Fruit fly (Drosophila melanogaster) whole organism, wandering third instar larva: ENCODE measurements around the gene CG11560.

ENCODE experiments used
- Abd-B ChIP-seq: fragments of >200 bp; optimal IDR thresholded peaks from 2 replicates; lab custom pipeline; 2017; ENCODE audit warnings: missing biosample characterization, missing genetic modification characterization
- CG9705 ChIP-seq: fragments of 200-800 bp; sonication (Bioruptor generic); optimal IDR thresholded peaks from 2 replicates; lab custom pipeline; 2018; ENCODE audit warnings: missing biosample characterization, mild to moderate bottlenecking, missing genetic modification characterization
- CrebA ChIP-seq: fragments of 200-800 bp; sonication (Bioruptor generic); optimal IDR thresholded peaks from 2 replicates; lab custom pipeline; 2016; ENCODE audit warnings: missing biosample characterization, mild to moderate bottlenecking, missing genetic modification characterization, borderline replicate concordance
- GATAd ChIP-seq: sonication (Bioruptor generic); optimal IDR thresholded peaks from 2 replicates; lab custom pipeline; 2016; ENCODE audit warnings: missing biosample characterization, missing genetic modification characterization
- HLH106 ChIP-seq: fragments of 200-800 bp; optimal IDR thresholded peaks from 3 replicates; lab custom pipeline; 2019; ENCODE audit warnings: missing biosample characterization, mild to moderate bottlenecking, missing genetic modification characterization, moderate library complexity
- Hnf4 ChIP-seq: fragments of 200-800 bp; sonication (Bioruptor generic); optimal IDR thresholded peaks from 2 replicates; lab custom pipeline; 2016; ENCODE audit warnings: missing biosample characterization, mild to moderate bottlenecking, missing genetic modification characterization
- Hr83 ChIP-seq: fragments of 200-300 bp; sonication (Bioruptor generic); optimal IDR thresholded peaks from 2 replicates; lab custom pipeline; 2016; ENCODE audit warnings: missing biosample characterization, mild to moderate bottlenecking, missing genetic modification characterization, moderate library complexity; ENCODE audit not compliant: poor library complexity, severe bottlenecking
- Jra ChIP-seq: sonication (Bioruptor generic); optimal IDR thresholded peaks from 2 replicates; lab custom pipeline; 2016; ENCODE audit warnings: missing biosample characterization, missing genetic modification characterization
- Mio ChIP-seq: sonication (Bioruptor generic); optimal IDR thresholded peaks from 2 replicates; lab custom pipeline; 2016; ENCODE audit warnings: missing biosample characterization, missing genetic modification characterization
- OdsH ChIP-seq: fragments of 200-800 bp; sonication (Bioruptor generic); optimal IDR thresholded peaks from 2 replicates; lab custom pipeline; 2016; ENCODE audit warnings: missing biosample characterization, mild to moderate bottlenecking, missing genetic modification characterization
- Rel ChIP-seq, 2 experiments: fragments of 200-800 bp; sonication (Bioruptor generic) in 1 of 2; optimal IDR thresholded peaks; 2 replicates in 1 of 2; 3 replicates in 1 of 2; lab custom pipeline; 2016 to 2019; ENCODE audit warnings: mild to moderate bottlenecking in 2 of 2, missing biosample characterization in 2 of 2, missing genetic modification characterization in 2 of 2, moderate library complexity in 1 of 2
- Sp1 ChIP-seq: fragments of 200-800 bp; sonication (Bioruptor generic); optimal IDR thresholded peaks from 3 replicates; lab custom pipeline; 2019; ENCODE audit warnings: missing biosample characterization, mild to moderate bottlenecking, missing genetic modification characterization, moderate library complexity
- Vsx2 ChIP-seq: fragments of 200-300, 225-300 bp; sonication (Bioruptor generic); optimal IDR thresholded peaks from 2 replicates; lab custom pipeline; 2018; ENCODE audit warnings: missing biosample characterization, missing genetic modification characterization; ENCODE audit not compliant: partially characterized antibody
- br ChIP-seq: fragments of 200-800 bp; sonication (Bioruptor generic); optimal IDR thresholded peaks from 2 replicates; lab custom pipeline; 2016; ENCODE audit warnings: missing biosample characterization, missing genetic modification characterization
- ey ChIP-seq: fragments of 200-800 bp; sonication (Bioruptor generic); optimal IDR thresholded peaks from 2 replicates; lab custom pipeline; 2016; ENCODE audit warnings: missing biosample characterization, missing genetic modification characterization
- foxo ChIP-seq, 2 experiments: fragments of 200-800 bp; sonication (Bioruptor generic); optimal IDR thresholded peaks; 2 replicates in 1 of 2; 3 replicates in 1 of 2; lab custom pipeline; 2016 to 2017; ENCODE audit warnings: missing biosample characterization in 2 of 2, missing genetic modification characterization in 2 of 2
- fru ChIP-seq: fragments of 200-800 bp; sonication (Bioruptor generic); optimal IDR thresholded peaks from 3 replicates; lab custom pipeline; 2016; ENCODE audit warnings: missing biosample characterization, mild to moderate bottlenecking, missing genetic modification characterization
- h ChIP-seq: fragments of 200-800 bp; sonication (Bioruptor generic); optimal IDR thresholded peaks from 3 replicates; lab custom pipeline; 2016; ENCODE audit warnings: missing biosample characterization, mild to moderate bottlenecking, missing genetic modification characterization
- lola ChIP-seq: fragments of >200 bp; optimal IDR thresholded peaks from 2 replicates; lab custom pipeline; 2017; ENCODE audit warnings: missing biosample characterization, missing genetic modification characterization
- psq ChIP-seq: fragments of 200-800 bp; sonication (Bioruptor generic); optimal IDR thresholded peaks from 3 replicates; lab custom pipeline; 2017; ENCODE audit warnings: missing biosample characterization, mild to moderate bottlenecking, missing genetic modification characterization, moderate library complexity
- rgr ChIP-seq: fragments of 200-800 bp; sonication (Bioruptor generic); optimal IDR thresholded peaks from 3 replicates; lab custom pipeline; 2016; ENCODE audit warnings: missing biosample characterization, mild to moderate bottlenecking, missing genetic modification characterization
- sv ChIP-seq: fragments of 200-800 bp; sonication (Bioruptor generic); optimal IDR thresholded peaks from 3 replicates; lab custom pipeline; 2016; ENCODE audit warnings: missing biosample characterization, missing genetic modification characterization
- tai ChIP-seq: sonication (Bioruptor generic); optimal IDR thresholded peaks from 2 replicates; lab custom pipeline; 2016; ENCODE audit warnings: missing biosample characterization, missing genetic modification characterization
- woc ChIP-seq: sonication (Bioruptor generic); optimal IDR thresholded peaks from 2 replicates; lab custom pipeline; 2016; ENCODE audit warnings: missing biosample characterization, mild to moderate bottlenecking, missing genetic modification characterization

The CG11560 gene

dm6 chr3L:12138113-12138899 is 18.5 kb downstream of the CG11560 start, which contains the start of the genes ND-SGDH and RhoGAP68F (continued):
- no peak for TF ChIP-seq Rel (GFP tag; optimal IDR thresholded peaks at IDR 0.05; lab: Kevin White, UChicago)
- peak; percentile 35 for TF ChIP-seq Rel (tag; optimal IDR thresholded peaks at IDR 0.05; lab: Kevin White, UChicago)
- no peak for TF ChIP-seq Mio (GFP tag; lab: Kevin White, UChicago)
- TF ChIP-seq, all 38 proteins: peak for 23

DNA sequence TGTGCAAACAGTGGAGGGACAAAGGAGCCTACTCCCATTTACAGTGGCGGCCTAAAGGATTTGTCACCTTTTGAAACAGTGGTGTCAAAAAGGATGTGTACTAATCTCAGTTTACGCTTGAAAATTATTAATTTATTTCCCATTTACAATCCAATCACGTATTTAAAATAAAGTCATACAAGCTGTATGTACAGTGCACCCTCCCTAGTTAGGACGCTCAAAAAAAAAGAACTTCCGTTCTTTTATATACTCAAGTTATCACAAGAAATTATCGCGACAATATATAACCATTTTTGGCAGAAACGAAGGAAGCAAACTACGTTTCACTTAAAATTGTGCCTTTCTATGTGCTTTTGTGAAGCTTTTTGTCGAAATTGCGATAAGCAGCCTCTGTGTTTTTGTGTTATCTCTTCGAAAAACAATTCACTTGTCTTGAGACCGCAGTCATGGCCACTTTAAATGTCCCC is 19.4 kb downstream of the CG11560 start:
- TF ChIP-seq woc (GFP tag; lab: Kevin White, UChicago) (peak; percentile 33), tai (no peak), fru (GFP tag; lab: Kevin White, UChicago) (peak; percentile 82), GATAd (GFP tag; lab: Kevin White, UChicago) (no peak), Hr83 (GFP tag; lab: Kevin White, UChicago) (peak; percentile 35), psq (GFP tag; lab: Kevin White, UChicago) (peak; percentile 44), OdsH (GFP tag; lab: Kevin White, UChicago) (peak; percentile 68), CrebA (GFP tag; lab: Kevin White, UChicago) (no peak), rgr (peak; percentile 69), ey (GFP tag; lab: Kevin White, UChicago) (peak; percentile 65), Sp1 (peak; percentile 43), Mio (GFP tag; lab: Kevin White, UChicago) (no peak), sv (peak; percentile 36), Abd-B (no peak), Jra (peak; percentile 75), br (peak; percentile 70), h (peak; percentile 69), Hnf4 (GFP tag; lab: Kevin White, UChicago) (peak; percentile 70), foxo (GFP tag; optimal IDR thresholded peaks at IDR 0.05; lab: Kevin White, UChicago) (peak; percentile 32 to 78), HLH106 (tag; lab: Kevin White, UChicago) (peak; percentile 58)
- TF ChIP-seq, all 38 proteins: peak for 15

DNA sequence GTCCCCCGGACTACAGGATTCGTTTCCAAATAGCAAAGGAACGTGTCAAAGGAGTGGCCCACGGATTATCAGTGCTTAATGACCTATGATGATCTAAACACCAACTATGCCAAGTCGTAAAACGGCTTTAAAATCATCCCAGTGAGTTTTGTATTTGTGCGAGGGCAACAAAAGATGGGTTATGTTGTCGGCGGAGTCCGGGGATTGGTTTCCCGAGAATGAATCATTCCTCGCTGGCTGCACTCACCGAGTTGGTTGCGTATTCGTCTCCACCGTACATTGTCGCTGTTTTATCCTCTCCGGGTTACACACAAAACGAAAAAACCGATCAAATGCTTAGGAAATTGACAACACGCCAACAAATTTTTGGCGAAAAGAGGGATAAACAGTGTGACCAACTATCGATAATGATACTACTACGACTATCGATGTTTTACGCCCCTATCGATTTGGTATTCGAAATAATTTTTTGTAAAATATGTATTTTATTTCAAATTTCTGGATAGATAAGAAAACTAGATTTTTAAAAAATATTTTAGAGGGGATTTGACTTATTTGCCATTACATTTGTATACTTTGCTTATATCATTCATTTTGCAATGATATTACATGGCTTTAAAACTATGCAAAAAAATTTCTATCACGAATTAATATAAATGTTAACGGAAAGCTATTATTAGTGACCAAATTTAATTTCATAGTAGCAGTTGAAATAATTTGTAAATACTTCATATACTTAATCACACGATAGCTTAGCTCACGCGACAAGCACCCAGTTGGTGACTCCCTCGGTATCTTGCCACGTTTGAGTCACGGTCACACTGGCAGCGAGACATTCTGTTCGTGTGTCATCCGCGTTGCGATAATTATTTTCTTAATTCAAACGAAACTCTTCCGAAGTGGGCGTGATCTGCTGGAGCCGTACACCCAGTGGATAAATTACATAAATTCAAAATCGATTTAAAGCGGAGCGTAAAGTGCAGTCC is 26.2 kb downstream of the CG11560 start, which contains the start of the genes eIF3l and Nrx-IV:
eIF3l (minus strand) TSS at position 389 of the 986 bp plus-strand sequence.
Nrx-IV (plus strand) TSS at position 811 of the 986 bp plus-strand sequence.
- no peak for TF ChIP-seq Rel (GFP tag; optimal IDR thresholded peaks at IDR 0.05; lab: Kevin White, UChicago)
- peak; percentile 73 for TF ChIP-seq Rel (tag; optimal IDR thresholded peaks at IDR 0.05; lab: Kevin White, UChicago)
- TF ChIP-seq lola (GFP tag; lab: Kevin White, UChicago) = no peak
- TF ChIP-seq Sp1 = no peak
- TF ChIP-seq woc (GFP tag; lab: Kevin White, UChicago) = peak; percentile 62

DNA sequence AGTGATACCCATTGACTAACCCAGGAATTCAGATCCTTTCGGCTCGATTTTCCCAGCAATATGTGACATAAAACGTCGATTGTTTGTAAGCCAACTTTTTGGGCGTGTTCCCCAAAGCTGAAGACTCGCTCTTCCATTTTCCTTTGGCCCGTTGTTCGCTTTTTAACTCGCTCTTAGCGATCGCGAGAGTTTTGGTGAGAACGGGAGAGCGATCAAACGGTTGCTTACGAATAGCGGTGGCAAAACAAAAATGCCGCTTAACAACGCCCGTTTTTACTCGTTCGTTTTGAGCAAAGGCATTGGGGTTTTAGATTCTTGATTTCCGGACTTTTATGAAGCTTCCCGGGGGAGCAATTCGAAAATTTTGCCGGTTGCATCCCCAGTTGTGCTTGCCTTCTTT is 27.2 kb downstream of the CG11560 start:
- no peak for TF ChIP-seq h
- TF ChIP-seq psq (GFP tag; lab: Kevin White, UChicago) = peak; percentile 80
- TF ChIP-seq, all 38 proteins: peak for 1

DNA sequence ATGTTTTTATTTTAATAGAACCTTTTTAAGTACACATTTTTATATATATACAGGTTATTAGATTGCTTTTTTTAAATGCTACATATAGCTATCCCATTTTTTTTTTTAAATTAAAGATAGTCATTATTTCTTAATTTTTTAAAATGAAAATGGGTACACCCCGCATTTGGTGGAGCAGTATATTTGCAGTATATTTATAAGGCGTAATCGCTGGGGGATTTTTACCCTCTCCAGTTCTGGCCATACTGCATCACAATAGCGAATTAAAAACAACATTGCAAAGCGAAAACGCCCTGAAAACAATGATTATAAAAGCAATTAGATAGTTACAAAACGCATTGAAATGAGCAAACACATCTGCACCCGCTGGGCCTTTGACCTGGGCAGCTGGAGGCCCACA is 29.2 kb downstream of the CG11560 start, which contains the start of gene CG32099:
CG32099 (plus strand) TSS at position 250 of the 400 bp plus-strand sequence.
- TF ChIP-seq Vsx2 (GFP tag; lab: Kevin White, UChicago) = no peak
- no peak for TF ChIP-seq CG9705 (GFP tag; lab: Kevin White, UChicago)
- TF ChIP-seq Rel (GFP tag; optimal IDR thresholded peaks at IDR 0.05; lab: Kevin White, UChicago) = no peak
- peak; percentile 82 for TF ChIP-seq Rel (tag; optimal IDR thresholded peaks at IDR 0.05; lab: Kevin White, UChicago)
